Worm (Caenorhabditis elegans) whole organism, late embryonic: Measurements from ENCODE around the gene T07F12.2.

Experiments used
- ahr-1 ChIP-seq: sonication (generic microtip); optimal IDR thresholded peaks from 2 replicates; lab custom pipeline; 2016; ENCODE audit warnings: missing genetic modification characterization, missing compliant biosample characterization
- ama-1 ChIP-seq: fragments of 150-350 bp; optimal IDR thresholded peaks from 2 replicates; lab custom pipeline; 2014
- ceh-14 ChIP-seq: sonication (generic microtip); optimal IDR thresholded peaks from 2 replicates; lab custom pipeline; 2016; ENCODE audit warnings: missing genotype, missing genetic modification characterization, missing compliant biosample characterization
- elt-2 ChIP-seq: sonication (generic microtip); optimal IDR thresholded peaks from 2 replicates; lab custom pipeline; 2016; ENCODE audit warnings: missing genetic modification reagents, missing genetic modification characterization, missing compliant biosample characterization
- fkh-10 ChIP-seq: fragments of 150-350 bp; optimal IDR thresholded peaks from 2 replicates; lab custom pipeline; 2014; ENCODE audit warnings: missing biosample characterization, missing genetic modification reagents, missing genetic modification characterization
- hlh-30 ChIP-seq: sonication (generic microtip); optimal IDR thresholded peaks from 2 replicates; lab custom pipeline; 2017; ENCODE audit warnings: antibody characterized with exemption, missing genetic modification characterization, missing compliant biosample characterization; ENCODE audit not compliant: insufficient read depth
- hlh-6 ChIP-seq: sonication (generic microtip); optimal IDR thresholded peaks from 2 replicates; lab custom pipeline; 2016; ENCODE audit warnings: missing genotype, missing genetic modification characterization, missing compliant biosample characterization
- madf-2 ChIP-seq: sonication (generic microtip); optimal IDR thresholded peaks from 2 replicates; lab custom pipeline; 2017; ENCODE audit warnings: missing genetic modification characterization, missing compliant biosample characterization
- nhr-11 ChIP-seq: fragments of 150-350 bp; optimal IDR thresholded peaks from 2 replicates; lab custom pipeline; 2014; ENCODE audit warnings: missing biosample characterization, missing genetic modification characterization
- nhr-232 ChIP-seq: sonication (generic microtip); optimal IDR thresholded peaks from 2 replicates; lab custom pipeline; 2016; ENCODE audit warnings: missing genetic modification characterization, missing compliant biosample characterization
- pha-4 ChIP-seq: fragments of 150-350 bp; optimal IDR thresholded peaks from 2 replicates; lab custom pipeline; 2018; ENCODE audit warnings: missing biosample characterization, missing genetic modification reagents, missing genetic modification characterization
- syd-9 ChIP-seq: sonication (generic microtip); optimal IDR thresholded peaks from 2 replicates; lab custom pipeline; 2016; ENCODE audit warnings: mild to moderate bottlenecking, missing genetic modification characterization, moderate library complexity, missing compliant biosample characterization
- ztf-16 ChIP-seq: sonication (generic microtip); optimal IDR thresholded peaks from 2 replicates; lab custom pipeline; 2017; ENCODE audit warnings: missing genetic modification characterization, missing compliant biosample characterization

- TF ChIP-seq elt-2 (tag; lab: Kevin White, UChicago) (no peak), nhr-11 (tag; lab: Kevin White, UChicago) (no peak), fkh-10 (GFP tag; lab: Kevin White, UChicago) (no peak), hlh-30 (tag; lab: Kevin White, UChicago) (no peak), ztf-16 (tag; lab: Kevin White, UChicago) (no peak), ama-1 (lab: Kevin White, UChicago) (no peak), nhr-232 (tag; lab: Kevin White, UChicago) (no peak), pha-4 (tag; lab: Kevin White, UChicago) (no peak), ahr-1 (no peak), ceh-14 (tag; lab: Kevin White, UChicago) (no peak), syd-9 (tag; lab: Kevin White, UChicago) (no peak), hlh-6 (no peak), madf-2 (tag; lab: Kevin White, UChicago) (no peak)
Measured at ce11 chrX:4902376-4902775, 12.3 kb downstream of the T07F12.2 start.
